Worm (Caenorhabditis elegans) whole organism, young adult: ENCODE data around the gene nhr-167.

Experiments
- B0336.3 ChIP-seq: fragments of 200-800 bp; sonication (Bioruptor generic); IDR thresholded peaks from 2 replicates; pipeline ENCODE4 v1.3.6; 2022; ENCODE audit warnings: missing genetic modification characterization, missing compliant biosample characterization
- F22D6.2 ChIP-seq: sonication (generic microtip); optimal IDR thresholded peaks from 2 replicates; lab custom pipeline; 2016; ENCODE audit warnings: mild to moderate bottlenecking, missing genetic modification characterization, missing compliant biosample characterization
- F23B12.7 ChIP-seq: sonication (generic microtip); optimal IDR thresholded peaks from 2 replicates; lab custom pipeline; 2017; ENCODE audit warnings: missing genetic modification characterization, mild to moderate bottlenecking, missing compliant biosample characterization, antibody characterized with exemption, moderate library complexity; ENCODE audit not compliant: insufficient read depth
- F37B4.10 ChIP-seq: fragments of 200-800 bp; sonication (Bioruptor generic); IDR thresholded peaks from 2 replicates; pipeline ENCODE4 v1.3.6; 2022; ENCODE audit warnings: missing genetic modification characterization, missing compliant biosample characterization
- F49E8.2 ChIP-seq: sonication (generic microtip); optimal IDR thresholded peaks from 3 replicates; lab custom pipeline; 2017; ENCODE audit warnings: missing genetic modification characterization, mild to moderate bottlenecking, missing compliant biosample characterization, antibody characterized with exemption, moderate library complexity; ENCODE audit not compliant: insufficient read depth
- T07F8.4 ChIP-seq: sonication (generic microtip); optimal IDR thresholded peaks from 2 replicates; lab custom pipeline; 2016; ENCODE audit warnings: mild to moderate bottlenecking, missing genetic modification characterization, moderate library complexity, missing compliant biosample characterization
- T26A5.8 ChIP-seq: sonication (generic microtip); optimal IDR thresholded peaks from 2 replicates; lab custom pipeline; 2016; ENCODE audit warnings: missing genetic modification characterization, missing compliant biosample characterization
- Y56A3A.18 ChIP-seq: fragments of 200-800 bp; sonication (Bioruptor generic); IDR thresholded peaks from 2 replicates; pipeline ENCODE4 v1.3.6; 2022; ENCODE audit warnings: missing genetic modification reagents, missing genetic modification characterization, missing compliant biosample characterization
- ama-1 ChIP-seq, 3 experiments: fragments of 150-350 bp in 1 of 3; sonication (generic microtip) in 2 of 3; optimal IDR thresholded peaks; 2 replicates each; lab custom pipeline; 2014 to 2018; ENCODE audit warnings: missing biosample characterization in 2 of 3, missing genetic modification characterization in 2 of 3, missing genetic modification reagents in 2 of 3
- aptf-2 ChIP-seq: fragments of 200-800 bp; sonication (Bioruptor generic); conservative IDR thresholded peaks from 2 replicates; pipeline ENCODE4 v1.3.6; 2022; ENCODE audit warnings: missing genetic modification reagents, missing genetic modification characterization, missing compliant biosample characterization
- aptf-3 ChIP-seq: fragments of 200-800 bp; sonication (Bioruptor generic); IDR thresholded peaks from 2 replicates; pipeline ENCODE4 v1.3.6; 2022; ENCODE audit warnings: missing genetic modification characterization, missing compliant biosample characterization
- cebp-1 ChIP-seq, 2 experiments: fragments of 200-800 bp in 1 of 2; sonication (Bioruptor generic) in 1 of 2; sonication (generic microtip) in 1 of 2; IDR thresholded peaks in 1 of 2; optimal IDR thresholded peaks in 1 of 2; 2 replicates each; pipeline versions ENCODE4 v1.3.6 to Lab custom; 2017 to 2022; ENCODE audit warnings: missing compliant biosample characterization in 2 of 2, missing genetic modification characterization in 2 of 2, mild to moderate bottlenecking in 1 of 2, missing genetic modification reagents in 1 of 2, moderate library complexity in 1 of 2
- cebp-2 ChIP-seq: fragments of 200-800 bp; sonication (Bioruptor generic); IDR thresholded peaks from 2 replicates; pipeline ENCODE4 v1.3.6; 2022; ENCODE audit warnings: missing genetic modification characterization, missing compliant biosample characterization
- ceh-27 ChIP-seq: fragments of 200-800 bp; sonication (Bioruptor generic); optimal IDR thresholded peaks from 2 replicates; lab custom pipeline; 2018; ENCODE audit warnings: mild to moderate bottlenecking, missing genetic modification characterization, moderate library complexity, missing compliant biosample characterization
- ceh-58 ChIP-seq: fragments of 200-800 bp; sonication (Bioruptor generic); IDR thresholded peaks from 2 replicates; pipeline ENCODE4 v1.3.6; 2022; ENCODE audit warnings: missing genetic modification characterization, missing compliant biosample characterization
- dox-1 ChIP-seq: fragments of 200-800 bp; sonication (Bioruptor generic); IDR thresholded peaks from 2 replicates; pipeline ENCODE4 v1.3.6; 2022; ENCODE audit warnings: missing genetic modification reagents, missing genetic modification characterization, missing compliant biosample characterization
- dpff-1 ChIP-seq: sonication (generic microtip); optimal IDR thresholded peaks from 2 replicates; lab custom pipeline; 2017; ENCODE audit warnings: mild to moderate bottlenecking, missing genetic modification characterization, missing compliant biosample characterization
- efl-1 ChIP-seq: fragments of 150-350 bp; optimal IDR thresholded peaks from 2 replicates; lab custom pipeline; 2014; ENCODE audit warnings: missing biosample characterization, missing genetic modification reagents, missing genetic modification characterization
- ets-4 ChIP-seq: fragments of 200-800 bp; sonication (Bioruptor generic); optimal IDR thresholded peaks from 2 replicates; lab custom pipeline; 2018; ENCODE audit warnings: mild to moderate bottlenecking, missing genetic modification characterization, missing compliant biosample characterization
- fkh-3 ChIP-seq: sonication (generic microtip); optimal IDR thresholded peaks from 2 replicates; lab custom pipeline; 2016; ENCODE audit warnings: mild to moderate bottlenecking, missing genetic modification characterization, missing compliant biosample characterization
- gei-17 ChIP-seq: fragments of 200-800 bp; sonication (Bioruptor generic); optimal IDR thresholded peaks from 2 replicates; lab custom pipeline; 2018; ENCODE audit warnings: mild to moderate bottlenecking, missing genetic modification characterization, missing compliant biosample characterization
- him-1 ChIP-seq: sonication (generic microtip); optimal IDR thresholded peaks from 2 replicates; lab custom pipeline; 2016; ENCODE audit warnings: missing genotype, missing genetic modification reagents, missing genetic modification characterization, missing compliant biosample characterization
- lag-1 ChIP-seq: fragments of 200-800 bp; sonication (Bioruptor generic); IDR thresholded peaks from 2 replicates; pipeline ENCODE4 v1.3.6; 2022; ENCODE audit warnings: missing genetic modification reagents, missing genetic modification characterization, missing compliant biosample characterization
- let-526 ChIP-seq: fragments of 200-800 bp; sonication (Bioruptor generic); IDR thresholded peaks from 2 replicates; pipeline ENCODE4 v1.3.6; 2022; ENCODE audit warnings: missing genetic modification reagents, missing genetic modification characterization, missing compliant biosample characterization
- madf-3 ChIP-seq: fragments of 200-800 bp; sonication (Bioruptor generic); IDR thresholded peaks from 2 replicates; pipeline ENCODE4 v1.3.6; 2022; ENCODE audit warnings: missing genetic modification reagents, missing genetic modification characterization, missing compliant biosample characterization
- madf-8 ChIP-seq: fragments of 200-800 bp; sonication (Bioruptor generic); conservative IDR thresholded peaks from 2 replicates; pipeline ENCODE4 v1.3.6; 2022; ENCODE audit warnings: missing genetic modification reagents, missing genetic modification characterization, missing compliant biosample characterization
- mcd-1 ChIP-seq: fragments of 200-800 bp; sonication (Bioruptor generic); IDR thresholded peaks from 2 replicates; pipeline ENCODE4 v1.3.6; 2022; ENCODE audit warnings: missing genetic modification reagents, missing genetic modification characterization, missing compliant biosample characterization
- mxl-1 ChIP-seq: sonication (generic microtip); optimal IDR thresholded peaks from 2 replicates; lab custom pipeline; 2016; ENCODE audit warnings: missing genetic modification characterization, missing compliant biosample characterization
- nfya-1 ChIP-seq: sonication (generic microtip); optimal IDR thresholded peaks from 2 replicates; lab custom pipeline; 2017; ENCODE audit warnings: antibody characterized with exemption, missing compliant biosample characterization, missing genetic modification characterization, borderline replicate concordance; ENCODE audit not compliant: insufficient read depth
- nfyb-1 ChIP-seq: fragments of 200-800 bp; sonication (Bioruptor generic); IDR thresholded peaks from 2 replicates; pipeline ENCODE4 v1.3.6; 2022; ENCODE audit warnings: missing genetic modification reagents, missing genetic modification characterization, missing compliant biosample characterization
- nhr-120 ChIP-seq: fragments of 200-800 bp; sonication (Bioruptor generic); IDR thresholded peaks from 2 replicates; pipeline ENCODE4 v1.3.6; 2022; ENCODE audit warnings: missing genetic modification characterization, missing compliant biosample characterization
- nhr-90 ChIP-seq: sonication (generic microtip); optimal IDR thresholded peaks from 2 replicates; lab custom pipeline; 2016; ENCODE audit warnings: missing genotype, mild to moderate bottlenecking, missing genetic modification characterization, missing compliant biosample characterization
- pbrm-1 ChIP-seq: fragments of 200-800 bp; sonication (Bioruptor generic); IDR thresholded peaks from 2 replicates; pipeline ENCODE4 v1.3.6; 2022; ENCODE audit warnings: missing genetic modification reagents, missing genetic modification characterization, missing compliant biosample characterization
- repo-1 ChIP-seq: sonication (generic microtip); optimal IDR thresholded peaks from 2 replicates; lab custom pipeline; 2017; ENCODE audit warnings: mild to moderate bottlenecking, missing genetic modification characterization, missing compliant biosample characterization
- rpc-1 ChIP-seq, 2 experiments: fragments of 150-350 bp in 1 of 2; sonication (generic microtip) in 1 of 2; optimal IDR thresholded peaks; 2 replicates each; lab custom pipeline; 2014 to 2018; ENCODE audit warnings: missing biosample characterization in 1 of 2, missing genetic modification characterization in 1 of 2, missing genetic modification reagents in 1 of 2, missing genotype in 1 of 2
- sea-2 ChIP-seq: fragments of 200-800 bp; sonication (Bioruptor generic); IDR thresholded peaks from 2 replicates; pipeline ENCODE4 v1.3.6; 2022; ENCODE audit warnings: missing genetic modification characterization, missing compliant biosample characterization
- snpc-1.1 ChIP-seq: sonication (generic microtip); optimal IDR thresholded peaks from 2 replicates; lab custom pipeline; 2017; ENCODE audit warnings: missing genetic modification characterization, mild to moderate bottlenecking, missing compliant biosample characterization, antibody characterized with exemption, moderate library complexity, missing genotype, missing genetic modification reagents; ENCODE audit not compliant: insufficient read depth
- snpc-4 ChIP-seq, 5 experiments: fragments of 150-350 bp in 1 of 5; sonication (generic microtip) in 4 of 5; optimal IDR thresholded peaks; 2 replicates each; lab custom pipeline; 2014 to 2018; ENCODE audit warnings: missing genetic modification characterization in 5 of 5, missing biosample characterization in 3 of 5, antibody characterized with exemption in 2 of 5, mild to moderate bottlenecking in 2 of 5, missing compliant biosample characterization in 2 of 5, missing genotype in 2 of 5, moderate library complexity in 2 of 5, missing genetic modification reagents in 1 of 5
- sptf-2 ChIP-seq: fragments of 200-800 bp; sonication (Bioruptor generic); optimal IDR thresholded peaks from 2 replicates; lab custom pipeline; 2018; ENCODE audit warnings: mild to moderate bottlenecking, missing genetic modification characterization, missing compliant biosample characterization
- tbx-9 ChIP-seq: sonication (generic microtip); optimal IDR thresholded peaks from 2 replicates; lab custom pipeline; 2016; ENCODE audit warnings: borderline replicate concordance, missing genetic modification characterization, inconsistent platforms, missing compliant biosample characterization
- unc-62 ChIP-seq: fragments of 150-350 bp; optimal IDR thresholded peaks from 2 replicates; lab custom pipeline; 2014; ENCODE audit warnings: missing biosample characterization, missing genetic modification reagents, missing genetic modification characterization
- zim-3 ChIP-seq: sonication (generic microtip); optimal IDR thresholded peaks from 2 replicates; lab custom pipeline; 2017; ENCODE audit warnings: mild to moderate bottlenecking, missing genetic modification characterization, moderate library complexity, missing compliant biosample characterization
- ztf-22 ChIP-seq: fragments of 200-800 bp; sonication (Bioruptor generic); optimal IDR thresholded peaks from 2 replicates; lab custom pipeline; 2018; ENCODE audit warnings: mild to moderate bottlenecking, missing genetic modification characterization, moderate library complexity, missing compliant biosample characterization
- ztf-25 ChIP-seq: fragments of 200-800 bp; sonication (Bioruptor generic); IDR thresholded peaks from 2 replicates; pipeline ENCODE4 v1.3.6; 2022; ENCODE audit warnings: missing genetic modification reagents, missing genetic modification characterization, missing compliant biosample characterization
- ztf-28 ChIP-seq: fragments of 200-800 bp; sonication (Bioruptor generic); IDR thresholded peaks from 2 replicates; pipeline ENCODE4 v1.3.6; 2022; ENCODE audit warnings: missing genetic modification reagents, missing genetic modification characterization, missing compliant biosample characterization
- ztf-6 ChIP-seq: fragments of 200-800 bp; sonication (Bioruptor generic); IDR thresholded peaks from 2 replicates; pipeline ENCODE4 v1.3.6; 2022; ENCODE audit warnings: missing genetic modification reagents, missing genetic modification characterization, missing compliant biosample characterization

nhr-167 gene

ce11 chrX:11934933-11935332 lies 47.0 kb downstream of the nhr-167 start (continued):
- TF ChIP-seq cebp-1 (GFP tag; IDR thresholded peaks at IDR 0.05; lab: Robert Waterston, UW) (0 out of 2 replicates have a peak, but pooled peaks have one; percentile 25), cebp-1 (tag; optimal IDR thresholded peaks at IDR 0.05; lab: Kevin White, UChicago) (peak; percentile 73), F37B4.10 (GFP tag; lab: Robert Waterston, UW) (no peak), snpc-1.1 (tag; lab: Kevin White, UChicago) (peak; percentile 53), sptf-2 (GFP tag; lab: Kevin White, UChicago) (no peak), zim-3 (peak; percentile 25), nhr-90 (tag; lab: Kevin White, UChicago) (peak; percentile 61), him-1 (tag; lab: Kevin White, UChicago) (peak; percentile 91), repo-1 (tag; lab: Kevin White, UChicago) (peak; percentile 5), let-526 (0 out of 2 replicates have a peak, but pooled peaks have one; percentile 35), nfyb-1 (GFP tag; lab: Robert Waterston, UW) (peak; percentile 86), madf-3 (GFP tag; lab: Robert Waterston, UW) (no peak), pbrm-1 (GFP tag; lab: Robert Waterston, UW) (peak; percentile 87), B0336.3 (peak; percentile 66; the same call in 1 of the 2 replicates), ceh-27 (GFP tag; lab: Kevin White, UChicago) (peak; percentile 69), ztf-25 (GFP tag; lab: Robert Waterston, UW) (peak; percentile 84; the same call in 1 of the 2 replicates), lag-1 (GFP tag; lab: Robert Waterston, UW) (no peak), dpff-1 (tag; lab: Kevin White, UChicago) (no peak), cebp-2 (GFP tag; lab: Robert Waterston, UW) (no peak), F49E8.2 (tag; lab: Kevin White, UChicago) (no peak), ztf-28 (GFP tag; lab: Robert Waterston, UW) (peak; percentile 86), mxl-1 (tag; lab: Kevin White, UChicago) (peak; percentile 31), ztf-22 (GFP tag; lab: Kevin White, UChicago) (no peak), nhr-120 (GFP tag; lab: Robert Waterston, UW) (no peak), efl-1 (GFP tag; lab: Kevin White, UChicago) (no peak), ets-4 (no peak), ztf-6 (GFP tag; lab: Robert Waterston, UW) (no peak), T26A5.8 (tag; lab: Kevin White, UChicago) (peak; percentile 49), aptf-3 (GFP tag; lab: Robert Waterston, UW) (no peak), Y56A3A.18 (GFP tag; lab: Robert Waterston, UW) (peak; percentile 76; the same call in 1 of the 2 replicates), ama-1 (optimal IDR thresholded peaks at IDR 0.05; lab: Kevin White, UChicago) (no peak), ama-1 (GFP tag; optimal IDR thresholded peaks at IDR 0.05; lab: Kevin White, UChicago) (peak in 1 of 2 experiments; percentile 25), madf-8 (no peak), tbx-9 (tag; lab: Kevin White, UChicago) (no peak), unc-62 (GFP tag; lab: Kevin White, UChicago) (no peak), gei-17 (GFP tag; lab: Kevin White, UChicago) (peak; percentile 89), sea-2 (GFP tag; lab: Robert Waterston, UW) (0 out of 2 replicates have a peak, but pooled peaks have one; percentile 12), F23B12.7 (tag; lab: Kevin White, UChicago) (peak; percentile 45), F22D6.2 (tag; lab: Kevin White, UChicago) (peak; percentile 31), aptf-2 (GFP tag; lab: Robert Waterston, UW) (0 out of 2 replicates have a peak, but pooled peaks have one; percentile 42), rpc-1 (optimal IDR thresholded peaks at IDR 0.05; lab: Kevin White, UChicago) (peak; percentile 82), rpc-1 (tag; optimal IDR thresholded peaks at IDR 0.05; lab: Kevin White, UChicago) (peak; percentile 86), snpc-4 (GFP tag; optimal IDR thresholded peaks at IDR 0.05; lab: Kevin White, UChicago) (peak; percentile 33), snpc-4 (tag; optimal IDR thresholded peaks at IDR 0.05; lab: Kevin White, UChicago) (peak in 3 of 4 experiments; percentile 20 to 75 (median 61)), T07F8.4 (tag; lab: Kevin White, UChicago) (peak; percentile 25), mcd-1 (GFP tag; lab: Robert Waterston, UW) (peak; percentile 70), ceh-58 (GFP tag; lab: Robert Waterston, UW) (no peak), dox-1 (GFP tag; lab: Robert Waterston, UW) (peak; percentile 81; the same call in 1 of the 2 replicates), nfya-1 (tag; lab: Kevin White, UChicago) (no peak), fkh-3 (tag; lab: Kevin White, UChicago) (peak; percentile 13)
